Worm (Caenorhabditis elegans) whole organism, L1 larva: ENCODE results near the gene F13D11.3.

ENCODE experiments used
- C16A3.4 ChIP-seq: fragments of 150-350 bp; optimal IDR thresholded peaks from 2 replicates; lab custom pipeline; 2014; ENCODE audit warnings: missing biosample characterization, missing genetic modification characterization
- C34B4.2 ChIP-seq: sonication (generic microtip); optimal IDR thresholded peaks from 2 replicates; lab custom pipeline; 2017; ENCODE audit warnings: mild to moderate bottlenecking, missing genetic modification characterization, missing compliant biosample characterization
- F16B12.6 ChIP-seq: fragments of 150-350 bp; optimal IDR thresholded peaks from 2 replicates; lab custom pipeline; 2014; ENCODE audit warnings: missing biosample characterization, missing genetic modification characterization
- Y116A8C.19 ChIP-seq: sonication (generic microtip); optimal IDR thresholded peaks from 2 replicates; lab custom pipeline; 2016; ENCODE audit warnings: missing compliant biosample characterization, missing genetic modification characterization, borderline replicate concordance
- aha-1 ChIP-seq: fragments of 150-350 bp; optimal IDR thresholded peaks from 2 replicates; lab custom pipeline; 2014; ENCODE audit warnings: missing biosample characterization, missing genetic modification characterization
- aly-2 ChIP-seq: fragments of 150-350 bp; optimal IDR thresholded peaks from 2 replicates; lab custom pipeline; 2014; ENCODE audit warnings: missing biosample characterization, missing genetic modification characterization
- ama-1 ChIP-seq: fragments of 150-350 bp; optimal IDR thresholded peaks from 2 replicates; lab custom pipeline; 2014
- blmp-1 ChIP-seq: fragments of 150-350 bp; optimal IDR thresholded peaks from 2 replicates; lab custom pipeline; 2014; ENCODE audit warnings: missing biosample characterization, missing genetic modification characterization
- ceh-63 ChIP-seq: fragments of 200-800 bp; sonication (Bioruptor generic); optimal IDR thresholded peaks from 2 replicates; lab custom pipeline; 2018; ENCODE audit warnings: mild to moderate bottlenecking, missing genetic modification characterization, missing compliant biosample characterization
- ceh-8 ChIP-seq: fragments of 200-800 bp; sonication (Bioruptor generic); optimal IDR thresholded peaks from 2 replicates; lab custom pipeline; 2018; ENCODE audit warnings: mild to moderate bottlenecking, missing genetic modification characterization, moderate library complexity, missing compliant biosample characterization
- ceh-82 ChIP-seq, 3 experiments: fragments of 150-350 bp in 1 of 3; sonication (generic microtip) in 2 of 3; optimal IDR thresholded peaks; 2 replicates each; lab custom pipeline; 2014 to 2017; ENCODE audit warnings: missing biosample characterization in 3 of 3, missing genetic modification characterization in 3 of 3
- ceh-88 ChIP-seq: fragments of 200-800 bp; sonication (Bioruptor generic); IDR thresholded peaks from 2 replicates; pipeline ENCODE4 v1.3.6; 2022; ENCODE audit warnings: missing genetic modification characterization, missing compliant biosample characterization
- ceh-90 ChIP-seq: sonication (generic microtip); optimal IDR thresholded peaks from 2 replicates; lab custom pipeline; 2016; ENCODE audit warnings: missing genetic modification characterization, missing compliant biosample characterization
- ces-1 ChIP-seq: fragments of 150-350 bp; optimal IDR thresholded peaks from 2 replicates; lab custom pipeline; 2014; ENCODE audit warnings: missing biosample characterization, missing genetic modification reagents, missing genetic modification characterization
- dpl-1 ChIP-seq, 3 experiments: fragments of 150-350 bp in 2 of 3; sonication (generic microtip) in 1 of 3; optimal IDR thresholded peaks; 2 replicates each; lab custom pipeline; 2014 to 2017; ENCODE audit warnings: missing biosample characterization in 3 of 3, missing genetic modification characterization in 3 of 3, missing genetic modification reagents in 3 of 3
- dsc-1 ChIP-seq: sonication (generic microtip); optimal IDR thresholded peaks from 2 replicates; lab custom pipeline; 2016; ENCODE audit warnings: mild to moderate bottlenecking, missing genetic modification characterization, missing compliant biosample characterization
- efl-3 ChIP-seq: fragments of 200-800 bp; sonication (Bioruptor generic); optimal IDR thresholded peaks from 2 replicates; lab custom pipeline; 2018; ENCODE audit warnings: mild to moderate bottlenecking, missing genetic modification characterization, missing compliant biosample characterization
- egl-13 ChIP-seq: sonication (generic microtip); optimal IDR thresholded peaks from 2 replicates; lab custom pipeline; 2016; ENCODE audit warnings: missing genotype, missing genetic modification reagents, missing genetic modification characterization, missing compliant biosample characterization
- elt-2 ChIP-seq: sonication (generic microtip); optimal IDR thresholded peaks from 2 replicates; lab custom pipeline; 2016; ENCODE audit warnings: missing genetic modification characterization, mild to moderate bottlenecking, inconsistent platforms, missing compliant biosample characterization, missing genetic modification reagents
- elt-3 ChIP-seq, 6 experiments: fragments of 150-350 bp in 1 of 6; sonication (generic microtip); optimal IDR thresholded peaks; 2 replicates each; lab custom pipeline; 2017 to 2018; ENCODE audit warnings: missing biosample characterization in 6 of 6, missing genetic modification characterization in 6 of 6, inconsistent platforms in 1 of 6
- ets-5 ChIP-seq: fragments of 200-800 bp; sonication (Bioruptor generic); IDR thresholded peaks from 2 replicates; pipeline ENCODE4 v1.3.6; 2022; ENCODE audit warnings: missing genetic modification characterization, missing compliant biosample characterization
- fkh-10 ChIP-seq: sonication (generic microtip); optimal IDR thresholded peaks from 2 replicates; lab custom pipeline; 2017; ENCODE audit warnings: missing biosample characterization, missing genetic modification reagents, missing genetic modification characterization
- fkh-8 ChIP-seq: sonication (generic microtip); optimal IDR thresholded peaks from 2 replicates; lab custom pipeline; 2016; ENCODE audit warnings: mild to moderate bottlenecking, missing genetic modification characterization, missing compliant biosample characterization
- grh-1 ChIP-seq: fragments of 200-800 bp; sonication (Bioruptor generic); IDR thresholded peaks from 2 replicates; pipeline ENCODE4 v1.3.6; 2022; ENCODE audit warnings: missing genetic modification reagents, missing genetic modification characterization, missing compliant biosample characterization
- irx-1 ChIP-seq: sonication (generic microtip); optimal IDR thresholded peaks from 2 replicates; lab custom pipeline; 2016; ENCODE audit warnings: missing genetic modification characterization, missing compliant biosample characterization
- jun-1 ChIP-seq: fragments of 150-350 bp; optimal IDR thresholded peaks from 2 replicates; lab custom pipeline; 2014; ENCODE audit warnings: missing biosample characterization, missing genetic modification reagents, missing genetic modification characterization
- lin-14 ChIP-seq: fragments of 200-800 bp; sonication (Bioruptor generic); optimal IDR thresholded peaks from 2 replicates; lab custom pipeline; 2018; ENCODE audit warnings: mild to moderate bottlenecking, missing genetic modification characterization, moderate library complexity, missing compliant biosample characterization
- lin-35 ChIP-seq, 2 experiments: fragments of 150-350 bp; optimal IDR thresholded peaks; 2 replicates each; lab custom pipeline; 2014; ENCODE audit warnings: missing biosample characterization in 2 of 2, missing genetic modification characterization in 2 of 2, missing genetic modification reagents in 2 of 2
- lsy-2 ChIP-seq, 2 experiments: fragments of 150-350 bp; optimal IDR thresholded peaks; 2 replicates each; lab custom pipeline; 2014; ENCODE audit warnings: missing biosample characterization in 2 of 2, missing genetic modification characterization in 2 of 2
- mab-9 ChIP-seq: fragments of 200-800 bp; sonication (Bioruptor generic); IDR thresholded peaks from 2 replicates; pipeline ENCODE4 v1.3.6; 2022; ENCODE audit warnings: missing genetic modification reagents, missing genetic modification characterization, missing compliant biosample characterization
- nhr-11 ChIP-seq: fragments of 150-350 bp; optimal IDR thresholded peaks from 2 replicates; lab custom pipeline; 2014; ENCODE audit warnings: missing biosample characterization, missing genetic modification characterization
- nhr-20 ChIP-seq: sonication (generic microtip); optimal IDR thresholded peaks from 2 replicates; lab custom pipeline; 2016; ENCODE audit warnings: mild to moderate bottlenecking, missing genetic modification characterization, missing compliant biosample characterization
- nhr-237 ChIP-seq: fragments of 150-350 bp; optimal IDR thresholded peaks from 2 replicates; lab custom pipeline; 2014; ENCODE audit warnings: missing biosample characterization, missing genetic modification characterization
- nhr-71 ChIP-seq: sonication (generic microtip); optimal IDR thresholded peaks from 2 replicates; lab custom pipeline; 2016; ENCODE audit warnings: mild to moderate bottlenecking, missing genetic modification characterization, moderate library complexity, missing compliant biosample characterization
- nhr-77 ChIP-seq: fragments of 150-350 bp; optimal IDR thresholded peaks from 2 replicates; lab custom pipeline; 2014; ENCODE audit warnings: missing biosample characterization, missing genetic modification characterization
- nhr-85 ChIP-seq: sonication (generic microtip); peaks from one replicate; lab custom pipeline; 2016; ENCODE audit warnings: missing genetic modification characterization, inconsistent platforms, missing compliant biosample characterization
- rnt-1 ChIP-seq: sonication (generic microtip); optimal IDR thresholded peaks from 2 replicates; lab custom pipeline; 2016; ENCODE audit warnings: mild to moderate bottlenecking, missing genetic modification characterization, moderate library complexity, missing compliant biosample characterization
- skn-1 ChIP-seq: fragments of 150-350 bp; optimal IDR thresholded peaks from 2 replicates; lab custom pipeline; 2014; ENCODE audit warnings: missing biosample characterization, missing genetic modification characterization
- snu-23 ChIP-seq: sonication (generic microtip); optimal IDR thresholded peaks from 2 replicates; lab custom pipeline; 2016; ENCODE audit warnings: missing genetic modification characterization, missing compliant biosample characterization
- sox-4 ChIP-seq: sonication (generic microtip); optimal IDR thresholded peaks from 2 replicates; lab custom pipeline; 2016; ENCODE audit warnings: missing genetic modification characterization, missing compliant biosample characterization
- sup-37 ChIP-seq: fragments of 200-800 bp; sonication (Bioruptor generic); optimal IDR thresholded peaks from 2 replicates; lab custom pipeline; 2018; ENCODE audit warnings: mild to moderate bottlenecking, missing genetic modification characterization, missing compliant biosample characterization
- tlp-1 ChIP-seq: fragments of 150-350 bp; optimal IDR thresholded peaks from 2 replicates; lab custom pipeline; 2014; ENCODE audit warnings: missing biosample characterization, missing genetic modification characterization
- unc-130 ChIP-seq: fragments of 150-350 bp; optimal IDR thresholded peaks from 2 replicates; lab custom pipeline; 2017; ENCODE audit warnings: missing biosample characterization, missing genetic modification characterization, inconsistent platforms
- unc-30 ChIP-seq: sonication (generic microtip); optimal IDR thresholded peaks from 2 replicates; lab custom pipeline; 2017; ENCODE audit warnings: missing biosample characterization, missing genetic modification characterization
- unc-62 ChIP-seq: fragments of 150-350 bp; optimal IDR thresholded peaks from 2 replicates; lab custom pipeline; 2014; ENCODE audit warnings: missing biosample characterization, missing genetic modification reagents, missing genetic modification characterization
- unc-98 ChIP-seq: fragments of 200-800 bp; sonication (Bioruptor generic); IDR thresholded peaks from 2 replicates; pipeline ENCODE4 v1.3.6; 2022; ENCODE audit warnings: missing genetic modification characterization, missing compliant biosample characterization
- zip-4 ChIP-seq: fragments of 200-800 bp; sonication (Bioruptor generic); optimal IDR thresholded peaks from 2 replicates; lab custom pipeline; 2018; ENCODE audit warnings: mild to moderate bottlenecking, missing genetic modification characterization, moderate library complexity, missing compliant biosample characterization
- ztf-11 ChIP-seq, 2 experiments: sonication (generic microtip); optimal IDR thresholded peaks; 2 replicates each; lab custom pipeline; 2016 to 2017; ENCODE audit warnings: missing genetic modification characterization in 2 of 2, missing biosample characterization in 1 of 2, missing compliant biosample characterization in 1 of 2
- ztf-4 ChIP-seq: fragments of 150-350 bp; optimal IDR thresholded peaks from 2 replicates; lab custom pipeline; 2014; ENCODE audit warnings: missing biosample characterization, missing genetic modification characterization

F13D11.3 gene

ce11 chrX:5814342-5814741 lies 8.6 kb upstream of the F13D11.3 start:
- TF ChIP-seq nhr-85 (peak; percentile 84), blmp-1 (tag; lab: Kevin White, UChicago) (peak; percentile 62), skn-1 (no peak), ztf-4 (tag; lab: Kevin White, UChicago) (no peak), lin-14 (GFP tag; lab: Kevin White, UChicago) (peak; percentile 70)
- TF ChIP-seq, all 84 proteins: peak for 3

DNA sequence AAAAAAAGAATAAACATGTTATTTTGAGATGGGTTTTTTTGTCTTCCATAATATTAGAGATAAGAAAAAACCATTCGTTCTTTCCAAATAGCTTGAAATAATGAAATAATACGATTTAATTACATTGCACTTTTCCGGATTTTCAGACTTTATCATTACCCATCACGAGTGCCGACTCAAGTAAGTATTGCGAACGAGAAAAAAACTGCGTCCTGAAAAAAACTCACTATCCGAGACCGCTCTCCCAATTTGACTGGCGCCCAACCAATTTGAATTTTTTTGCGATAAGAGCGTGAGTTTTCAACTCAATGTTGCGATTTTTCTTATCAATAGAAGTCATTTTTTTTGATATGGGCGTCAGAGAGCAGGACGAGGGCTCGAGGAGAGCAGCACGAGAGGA lies 7.3 kb upstream of the F13D11.3 start:
- TF ChIP-seq elt-2 (tag; lab: Kevin White, UChicago) (peak; percentile 83), F16B12.6 (no peak), fkh-10 (GFP tag; lab: Kevin White, UChicago) (no peak)
- TF ChIP-seq, all 84 proteins: peak for 1

- TF ChIP-seq ztf-4 (tag; lab: Kevin White, UChicago) (peak; percentile 89), zip-4 (GFP tag; lab: Kevin White, UChicago) (no peak), elt-3 (tag; optimal IDR thresholded peaks at IDR 0.05; lab: Kevin White, UChicago) (no peak), nhr-20 (tag; lab: Kevin White, UChicago) (peak; percentile 50), efl-3 (GFP tag; lab: Kevin White, UChicago) (peak; percentile 29), fkh-10 (GFP tag; lab: Kevin White, UChicago) (peak; percentile 78), unc-98 (no peak), unc-30 (no peak), nhr-11 (tag; lab: Kevin White, UChicago) (no peak), snu-23 (peak; percentile 55), nhr-77 (tag; lab: Kevin White, UChicago) (no peak), lsy-2 (tag; optimal IDR thresholded peaks at IDR 0.05; lab: Kevin White, UChicago) (peak; percentile 40 to 49), dsc-1 (tag; lab: Kevin White, UChicago) (peak; percentile 28), nhr-85 (peak; percentile 86), ceh-82 (tag; optimal IDR thresholded peaks at IDR 0.05; lab: Kevin White, UChicago) (peak; percentile 10 to 45 (median 14)), ama-1 (lab: Kevin White, UChicago) (no peak), mab-9 (GFP tag; lab: Robert Waterston, UW) (no peak), egl-13 (tag; lab: Kevin White, UChicago) (peak; percentile 56), unc-62 (GFP tag; lab: Kevin White, UChicago) (no peak), rnt-1 (tag; lab: Kevin White, UChicago) (peak; percentile 64), jun-1 (peak; percentile 83), C16A3.4 (peak; percentile 41), aha-1 (tag; lab: Kevin White, UChicago) (no peak), nhr-71 (tag; lab: Kevin White, UChicago) (peak; percentile 77), Y116A8C.19 (no peak), dpl-1 (GFP tag; optimal IDR thresholded peaks at IDR 0.05; lab: Kevin White, UChicago) (no peak), grh-1 (GFP tag; lab: Robert Waterston, UW) (no peak), aly-2 (tag; lab: Kevin White, UChicago) (no peak), blmp-1 (tag; lab: Kevin White, UChicago) (peak; percentile 38), ces-1 (GFP tag; lab: Kevin White, UChicago) (no peak), C34B4.2 (tag; lab: Kevin White, UChicago) (no peak), lin-35 (GFP tag; optimal IDR thresholded peaks at IDR 0.05; lab: Kevin White, UChicago) (peak in 1 of 2 experiments; percentile 22), sup-37 (no peak), tlp-1 (tag; lab: Kevin White, UChicago) (no peak), ceh-88 (GFP tag; lab: Robert Waterston, UW) (no peak; the same call in 1 of the 2 replicates), irx-1 (tag; lab: Kevin White, UChicago) (no peak), sox-4 (tag; lab: Kevin White, UChicago) (no peak), ceh-63 (GFP tag; lab: Kevin White, UChicago) (no peak), fkh-8 (tag; lab: Kevin White, UChicago) (peak; percentile 72), nhr-237 (tag; lab: Kevin White, UChicago) (no peak), unc-130 (tag; lab: Kevin White, UChicago) (no peak), ceh-90 (tag; lab: Kevin White, UChicago) (no peak), ceh-8 (no peak), ets-5 (GFP tag; lab: Robert Waterston, UW) (no peak), ztf-11 (tag; optimal IDR thresholded peaks at IDR 0.05; lab: Kevin White, UChicago) (peak in 1 of 2 experiments; percentile 24)
These were observed 6.4 kb upstream of the F13D11.3 start for ce11 chrX:5811997-5812562.
